Fruit fly (Drosophila melanogaster) whole organism, embryonic: ENCODE data around the gene Pxd.

ENCODE experiments used
- Atf6 ChIP-seq: fragments of 200-800 bp; sonication (Bioruptor generic); IDR thresholded peaks from 2 replicates; pipeline ENCODE4 v1.3.6; 2022; ENCODE audit warnings: missing biosample characterization, missing genetic modification characterization
- CG10543 ChIP-seq: fragments of 200-800 bp; sonication (Bioruptor generic); optimal IDR thresholded peaks from 3 replicates; lab custom pipeline; 2017; ENCODE audit warnings: missing biosample characterization, mild to moderate bottlenecking, missing genetic modification characterization, moderate library complexity
- CG10979 ChIP-seq: fragments of 200-800 bp; sonication (Bioruptor generic); optimal IDR thresholded peaks from 2 replicates; lab custom pipeline; 2018; ENCODE audit warnings: missing biosample characterization, mild to moderate bottlenecking, missing genetic modification characterization, moderate library complexity
- CG12391 ChIP-seq: fragments of 200-800 bp; sonication (Bioruptor generic); optimal IDR thresholded peaks from 3 replicates; lab custom pipeline; 2018; ENCODE audit warnings: missing biosample characterization, mild to moderate bottlenecking, missing genetic modification characterization, moderate library complexity
- CG12659 ChIP-seq: fragments of 200-800 bp; sonication (Bioruptor generic); optimal IDR thresholded peaks from 3 replicates; lab custom pipeline; 2017; ENCODE audit warnings: mild to moderate bottlenecking, missing biosample characterization, missing genetic modification reagents, missing genetic modification characterization
- CG16815 ChIP-seq: fragments of 200-800 bp; sonication (Bioruptor generic); optimal IDR thresholded peaks from 3 replicates; lab custom pipeline; 2017; ENCODE audit warnings: missing biosample characterization, mild to moderate bottlenecking, missing genetic modification characterization
- CG17359 ChIP-seq: fragments of 200-800 bp; sonication (Bioruptor generic); optimal IDR thresholded peaks from 3 replicates; lab custom pipeline; 2018; ENCODE audit warnings: missing biosample characterization, mild to moderate bottlenecking, missing genetic modification characterization, moderate library complexity
- CG17361 ChIP-seq: fragments of 200-800 bp; sonication (Bioruptor generic); IDR thresholded peaks from 3 replicates; pipeline ENCODE4 v1.3.6; 2022; ENCODE audit warnings: missing biosample characterization, missing genetic modification characterization
- CG17385 ChIP-seq: fragments of 200-800 bp; sonication (Bioruptor generic); optimal IDR thresholded peaks from 3 replicates; lab custom pipeline; 2018; ENCODE audit warnings: missing biosample characterization, mild to moderate bottlenecking, missing genetic modification characterization
- CG17829 ChIP-seq: fragments of 200-800 bp; optimal IDR thresholded peaks from 2 replicates; lab custom pipeline; 2019; ENCODE audit warnings: missing biosample characterization, mild to moderate bottlenecking, missing genetic modification characterization, moderate library complexity
- CG2678 ChIP-seq: fragments of 200-800 bp; sonication (Bioruptor generic); optimal IDR thresholded peaks from 3 replicates; lab custom pipeline; 2019; ENCODE audit warnings: missing biosample characterization, mild to moderate bottlenecking, missing genetic modification characterization, moderate library complexity
- CG30403 ChIP-seq: fragments of 200-800 bp; sonication (Bioruptor generic); optimal IDR thresholded peaks from 3 replicates; lab custom pipeline; 2016; ENCODE audit warnings: missing biosample characterization, missing genetic modification characterization
- CG32767 ChIP-seq: fragments of 200-800 bp; sonication (Bioruptor generic); IDR thresholded peaks from 2 replicates; pipeline ENCODE4 v1.3.6; 2022; ENCODE audit warnings: missing biosample characterization, missing genetic modification characterization
- CG32772 ChIP-seq: fragments of 200-800 bp; sonication (Bioruptor generic); IDR thresholded peaks from 2 replicates; pipeline ENCODE4 v1.3.6; 2022; ENCODE audit warnings: missing biosample characterization, missing genetic modification characterization
- CG3407 ChIP-seq: fragments of 200-800 bp; sonication (Bioruptor generic); optimal IDR thresholded peaks from 2 replicates; lab custom pipeline; 2018; ENCODE audit warnings: missing biosample characterization, mild to moderate bottlenecking, missing genetic modification characterization
- CG5245 ChIP-seq: fragments of 200-800 bp; sonication (Bioruptor generic); optimal IDR thresholded peaks from 3 replicates; lab custom pipeline; 2016; ENCODE audit warnings: missing biosample characterization, missing genetic modification characterization
- CG6683 ChIP-seq: fragments of 200-800 bp; sonication (Bioruptor generic); optimal IDR thresholded peaks from 2 replicates; lab custom pipeline; 2017; ENCODE audit warnings: missing biosample characterization, mild to moderate bottlenecking, missing genetic modification characterization, missing genetic modification reagents
- CG8924 ChIP-seq: fragments of 200-800 bp; optimal IDR thresholded peaks from 3 replicates; lab custom pipeline; 2019; ENCODE audit warnings: missing biosample characterization, mild to moderate bottlenecking, missing genetic modification characterization, moderate library complexity
- CG9727 ChIP-seq: fragments of 200-800 bp; sonication (Bioruptor generic); optimal IDR thresholded peaks from 3 replicates; lab custom pipeline; 2017; ENCODE audit warnings: missing biosample characterization, mild to moderate bottlenecking, missing genetic modification characterization
- CoRest ChIP-seq: fragments of 200-800 bp; sonication (Bioruptor generic); optimal IDR thresholded peaks from 3 replicates; lab custom pipeline; 2018; ENCODE audit warnings: missing biosample characterization, mild to moderate bottlenecking, missing genetic modification characterization, moderate library complexity
- Deaf1 ChIP-seq: fragments of 200-800 bp; optimal IDR thresholded peaks from 3 replicates; lab custom pipeline; 2019; ENCODE audit warnings: missing biosample characterization, mild to moderate bottlenecking, missing genetic modification characterization, moderate library complexity
- Dek ChIP-seq: fragments of 200-800 bp; sonication (Bioruptor generic); optimal IDR thresholded peaks from 3 replicates; lab custom pipeline; 2019; ENCODE audit warnings: missing biosample characterization, mild to moderate bottlenecking, missing genetic modification characterization, moderate library complexity
- Dref ChIP-seq: fragments of 200-800 bp; sonication (Bioruptor generic); IDR thresholded peaks from 2 replicates; pipeline ENCODE4 v1.3.6; 2022; ENCODE audit warnings: missing biosample characterization, missing genetic modification characterization
- Drgx ChIP-seq: fragments of 200-800 bp; sonication (Bioruptor generic); IDR thresholded peaks from 2 replicates; pipeline ENCODE4 v1.3.6; 2022; ENCODE audit warnings: missing biosample characterization, missing genetic modification characterization
- Ets97D ChIP-seq: fragments of 200-800 bp; sonication (Bioruptor generic); optimal IDR thresholded peaks from 3 replicates; lab custom pipeline; 2016; ENCODE audit warnings: missing biosample characterization, missing genetic modification characterization
- Hr3 ChIP-seq: fragments of 200-800 bp; sonication (Bioruptor generic); optimal IDR thresholded peaks from 3 replicates; lab custom pipeline; 2016; ENCODE audit warnings: missing biosample characterization, missing genetic modification characterization
- MBD-R2 ChIP-seq: fragments of 200-800 bp; sonication (Bioruptor generic); IDR thresholded peaks from 2 replicates; pipeline ENCODE4 v1.3.6; 2022; ENCODE audit warnings: missing biosample characterization, missing genetic modification characterization
- Med ChIP-seq: fragments of 200-800 bp; sonication (Bioruptor generic); peaks from one replicate; lab custom pipeline; 2016; ENCODE audit warnings: missing biosample characterization, missing genetic modification characterization, mild to moderate bottlenecking, inconsistent platforms, moderate library complexity
- Meics ChIP-seq: fragments of 200-800 bp; sonication (Bioruptor generic); optimal IDR thresholded peaks from 2 replicates; lab custom pipeline; 2017; ENCODE audit warnings: missing biosample characterization, mild to moderate bottlenecking, missing genetic modification characterization
- NFAT ChIP-seq: fragments of 200-800 bp; sonication (Bioruptor generic); IDR thresholded peaks from 2 replicates; pipeline ENCODE4 v1.3.6; 2022; ENCODE audit warnings: missing biosample characterization, missing genetic modification characterization
- Nf-YC ChIP-seq: fragments of 200-800 bp; optimal IDR thresholded peaks from 3 replicates; lab custom pipeline; 2019; ENCODE audit warnings: missing biosample characterization, mild to moderate bottlenecking, missing genetic modification characterization, moderate library complexity
- PHDP ChIP-seq: fragments of 200-800 bp; sonication (Bioruptor generic); optimal IDR thresholded peaks from 3 replicates; lab custom pipeline; 2018; ENCODE audit warnings: missing biosample characterization, mild to moderate bottlenecking, missing genetic modification characterization, moderate library complexity
- Ptx1 ChIP-seq: fragments of 200-800 bp; sonication (Bioruptor generic); IDR thresholded peaks from 2 replicates; pipeline ENCODE4 v1.3.6; 2022; ENCODE audit warnings: missing biosample characterization, missing genetic modification characterization
- Spps ChIP-seq: fragments of 200-800 bp; sonication (Bioruptor generic); optimal IDR thresholded peaks from 2 replicates; lab custom pipeline; 2018; ENCODE audit warnings: missing biosample characterization, mild to moderate bottlenecking, missing genetic modification characterization
- Ssrp ChIP-seq: fragments of 200-800 bp; sonication (Bioruptor generic); optimal IDR thresholded peaks from 2 replicates; lab custom pipeline; 2018; ENCODE audit warnings: missing biosample characterization, mild to moderate bottlenecking, missing genetic modification characterization, moderate library complexity
- Usf ChIP-seq: fragments of 200-800 bp; sonication (Bioruptor generic); optimal IDR thresholded peaks from 2 replicates; lab custom pipeline; 2017; ENCODE audit warnings: missing genotype, missing biosample characterization, missing genetic modification characterization
- Xbp1 ChIP-seq: fragments of 200-800 bp; sonication (Bioruptor generic); optimal IDR thresholded peaks from 3 replicates; lab custom pipeline; 2016; ENCODE audit warnings: missing biosample characterization, mild to moderate bottlenecking, missing genetic modification characterization
- bab2 ChIP-seq: fragments of 200-800 bp; sonication (Bioruptor generic); optimal IDR thresholded peaks from 2 replicates; lab custom pipeline; 2016; ENCODE audit warnings: missing biosample characterization, missing genetic modification characterization
- chm ChIP-seq: fragments of 200-800 bp; sonication (Bioruptor generic); IDR thresholded peaks from 2 replicates; pipeline ENCODE4 v1.3.6; 2022; ENCODE audit warnings: missing biosample characterization, missing genetic modification characterization
- dmrt11E ChIP-seq: fragments of 200-800 bp; sonication (Bioruptor generic); optimal IDR thresholded peaks from 3 replicates; lab custom pipeline; 2018; ENCODE audit warnings: missing biosample characterization, mild to moderate bottlenecking, missing genetic modification characterization, moderate library complexity
- dpn ChIP-seq, 2 experiments: fragments of 200-800 bp; sonication (Bioruptor generic); optimal IDR thresholded peaks; 3 replicates each; lab custom pipeline; 2016; ENCODE audit warnings: missing biosample characterization in 2 of 2, missing genetic modification characterization in 2 of 2
- esg ChIP-seq: fragments of 200-800 bp; sonication (Bioruptor generic); conservative IDR thresholded peaks from 2 replicates; pipeline ENCODE4 v1.3.6; 2022; ENCODE audit warnings: missing biosample characterization, missing genetic modification characterization
- gcm ChIP-seq: fragments of 200-800 bp; sonication (Bioruptor generic); optimal IDR thresholded peaks from 2 replicates; lab custom pipeline; 2019; ENCODE audit warnings: missing biosample characterization, mild to moderate bottlenecking, missing genetic modification characterization, moderate library complexity
- lmd ChIP-seq: fragments of 200-800 bp; sonication (Bioruptor generic); IDR thresholded peaks from 2 replicates; pipeline ENCODE4 v1.3.6; 2022; ENCODE audit warnings: missing biosample characterization, missing genetic modification characterization
- nom ChIP-seq: fragments of 200-800 bp; sonication (Bioruptor generic); optimal IDR thresholded peaks from 2 replicates; lab custom pipeline; 2017; ENCODE audit warnings: missing biosample characterization, missing genetic modification characterization, mild to moderate bottlenecking, moderate library complexity, missing genetic modification reagents
- phol ChIP-seq: fragments of 200-800 bp; sonication (Bioruptor generic); optimal IDR thresholded peaks from 3 replicates; lab custom pipeline; 2018; ENCODE audit warnings: missing biosample characterization, mild to moderate bottlenecking, missing genetic modification characterization, moderate library complexity
- seq ChIP-seq: fragments of 200-800 bp; sonication (Bioruptor generic); IDR thresholded peaks from 2 replicates; pipeline ENCODE4 v1.3.6; 2022; ENCODE audit warnings: missing biosample characterization, missing genetic modification characterization
- shn ChIP-seq: fragments of 200-800 bp; sonication (Bioruptor generic); optimal IDR thresholded peaks from 3 replicates; lab custom pipeline; 2016; ENCODE audit warnings: missing biosample characterization, missing genetic modification characterization
- tll ChIP-seq, 2 experiments: fragments of 200-800 bp in 1 of 2; fragments of >200 bp in 1 of 2; sonication (Bioruptor generic) in 1 of 2; optimal IDR thresholded peaks; 2 replicates each; lab custom pipeline; 2017 to 2019; ENCODE audit warnings: missing biosample characterization in 2 of 2, missing genetic modification characterization in 2 of 2, mild to moderate bottlenecking in 1 of 2, moderate library complexity in 1 of 2
- ttk ChIP-seq: fragments of 200-800 bp; sonication (Bioruptor generic); IDR thresholded peaks from 2 replicates; pipeline ENCODE4 v2.1.2; 2022; ENCODE audit warnings: missing biosample characterization, missing genetic modification characterization

The Pxd gene

dm6 chr3R:17048867-17049266 lies 34.5 kb downstream of the Pxd start (continued):
- TF ChIP-seq CG2678 (no peak), CG8924 (tag; lab: Kevin White, UChicago) (peak; percentile 13), lmd (0 out of 2 replicates have a peak, but pooled peaks have one; percentile 12), Atf6 (GFP tag; lab: Robert Waterston, UW) (peak; percentile 41; the same call in 1 of the 2 replicates), Spps (tag; lab: Kevin White, UChicago) (no peak), Deaf1 (tag; lab: Kevin White, UChicago) (peak; percentile 43), CG32772 (GFP tag; lab: Robert Waterston, UW) (0 out of 2 replicates have a peak, but pooled peaks have one; percentile 26), Ssrp (tag; lab: Kevin White, UChicago) (peak; percentile 54), Med (GFP tag; lab: Kevin White, UChicago) (peak; percentile 49), chm (GFP tag; lab: Robert Waterston, UW) (no peak), Hr3 (GFP tag; lab: Kevin White, UChicago) (peak; percentile 28), seq (GFP tag; lab: Robert Waterston, UW) (0 out of 2 replicates have a peak, but pooled peaks have one; percentile 29), CG10979 (tag; lab: Kevin White, UChicago) (peak; percentile 35), CG16815 (peak; percentile 31), CoRest (tag; lab: Kevin White, UChicago) (peak; percentile 40), Meics (peak; percentile 3), PHDP (peak; percentile 31), Ptx1 (peak; percentile 41; the same call in 1 of the 2 replicates), CG17385 (GFP tag; lab: Kevin White, UChicago) (peak; percentile 25), CG3407 (peak; percentile 11), CG12659 (GFP tag; lab: Kevin White, UChicago) (peak; percentile 24), esg (GFP tag; lab: Robert Waterston, UW) (peak; percentile 51; the same call in 1 of the 2 replicates), gcm (GFP tag; lab: Kevin White, UChicago) (peak; percentile 23), bab2 (no peak), tll (GFP tag; optimal IDR thresholded peaks at IDR 0.05; lab: Kevin White, UChicago) (no peak), Nf-YC (peak; percentile 8), Xbp1 (GFP tag; lab: Kevin White, UChicago) (peak; percentile 23), ttk (GFP tag; lab: Robert Waterston, UW) (0 out of 2 replicates have a peak, but pooled peaks have one; percentile 35), Dek (tag; lab: Kevin White, UChicago) (peak; percentile 5), CG17829 (tag; lab: Kevin White, UChicago) (peak; percentile 49), Ets97D (GFP tag; lab: Kevin White, UChicago) (no peak), CG9727 (GFP tag; lab: Kevin White, UChicago) (peak; percentile 26), nom (no peak), shn (GFP tag; lab: Kevin White, UChicago) (no peak), NFAT (GFP tag; lab: Robert Waterston, UW) (no peak), CG6683 (GFP tag; lab: Kevin White, UChicago) (peak; percentile 16), CG17361 (peak; percentile 63), Drgx (GFP tag; lab: Robert Waterston, UW) (peak; percentile 18; the same call in 1 of the 2 replicates), CG10543 (GFP tag; lab: Kevin White, UChicago) (no peak), CG5245 (no peak), Usf (GFP tag; lab: Kevin White, UChicago) (peak; percentile 15), Dref (GFP tag; lab: Robert Waterston, UW) (no peak), CG32767 (GFP tag; lab: Robert Waterston, UW) (0 out of 2 replicates have a peak, but pooled peaks have one; percentile 28), phol (peak; percentile 26), CG30403 (peak; percentile 38), dmrt11E (tag; lab: Kevin White, UChicago) (peak; percentile 63), CG17359 (tag; lab: Kevin White, UChicago) (peak; percentile 7), dpn (GFP tag; optimal IDR thresholded peaks at IDR 0.05; lab: Kevin White, UChicago) (peak in 1 of 2 experiments; percentile 11), MBD-R2 (GFP tag; lab: Robert Waterston, UW) (no peak), CG12391 (peak; percentile 50)
